Fruit fly (Drosophila melanogaster) whole organism, embryonic: ENCODE data around the gene CG13894.

Source experiments
- CG10267 ChIP-seq: fragments of 200-800 bp; sonication (Bioruptor generic); optimal IDR thresholded peaks from 2 replicates; lab custom pipeline; 2018; ENCODE audit warnings: missing biosample characterization, mild to moderate bottlenecking, missing genetic modification characterization, moderate library complexity
- CG10959 ChIP-seq: fragments of 200-800 bp; sonication (Bioruptor generic); IDR thresholded peaks from 2 replicates; pipeline ENCODE4 v1.3.6; 2022; ENCODE audit warnings: missing biosample characterization, missing genetic modification characterization
- CG11093 ChIP-seq: fragments of 200-800 bp; sonication (Bioruptor generic); IDR thresholded peaks from 3 replicates; pipeline ENCODE4 v1.3.6; 2022; ENCODE audit warnings: missing biosample characterization, missing genetic modification characterization
- CG11398 ChIP-seq: fragments of 200-800 bp; sonication (Bioruptor generic); optimal IDR thresholded peaks from 2 replicates; lab custom pipeline; 2016; ENCODE audit warnings: missing biosample characterization, missing genetic modification characterization
- CG12391 ChIP-seq: fragments of 200-800 bp; sonication (Bioruptor generic); optimal IDR thresholded peaks from 3 replicates; lab custom pipeline; 2018; ENCODE audit warnings: missing biosample characterization, mild to moderate bottlenecking, missing genetic modification characterization, moderate library complexity
- CG12769 ChIP-seq: fragments of 200-800 bp; sonication (Bioruptor generic); optimal IDR thresholded peaks from 2 replicates; lab custom pipeline; 2019; ENCODE audit warnings: missing biosample characterization, mild to moderate bottlenecking, missing genetic modification characterization, moderate library complexity
- CG13123 ChIP-seq: fragments of 200-800 bp; sonication (Bioruptor generic); optimal IDR thresholded peaks from 2 replicates; lab custom pipeline; 2016; ENCODE audit warnings: missing biosample characterization, missing genetic modification characterization
- CG14667 ChIP-seq: fragments of 200-800 bp; sonication (Bioruptor generic); IDR thresholded peaks from 2 replicates; pipeline ENCODE4 v1.3.6; 2022; ENCODE audit warnings: missing biosample characterization, missing genetic modification characterization
- CG1603 ChIP-seq: fragments of 200-800 bp; sonication (Bioruptor generic); optimal IDR thresholded peaks from 2 replicates; lab custom pipeline; 2019; ENCODE audit warnings: missing biosample characterization, mild to moderate bottlenecking, missing genetic modification characterization, moderate library complexity
- CG16863 ChIP-seq: fragments of 200-800 bp; sonication (Bioruptor generic); optimal IDR thresholded peaks from 3 replicates; lab custom pipeline; 2016; ENCODE audit warnings: missing biosample characterization, missing genetic modification characterization
- CG1832 ChIP-seq: fragments of 200-800 bp; sonication (Bioruptor generic); optimal IDR thresholded peaks from 2 replicates; lab custom pipeline; 2017; ENCODE audit warnings: missing biosample characterization, mild to moderate bottlenecking, missing genetic modification characterization, inconsistent platforms
- CG18764 ChIP-seq: fragments of 200-800 bp; sonication (Bioruptor generic); optimal IDR thresholded peaks from 3 replicates; lab custom pipeline; 2016; ENCODE audit warnings: missing biosample characterization, missing genetic modification characterization
- CG2116 ChIP-seq: fragments of 200-800 bp; sonication (Bioruptor generic); optimal IDR thresholded peaks from 3 replicates; lab custom pipeline; 2018; ENCODE audit warnings: missing biosample characterization, mild to moderate bottlenecking, missing genetic modification characterization
- CG2889 ChIP-seq: fragments of 200-800 bp; sonication (Bioruptor generic); IDR thresholded peaks from 3 replicates; pipeline ENCODE4 v1.3.6; 2022; ENCODE audit warnings: missing biosample characterization, missing genetic modification characterization
- CG4328 ChIP-seq: fragments of 200-800 bp; sonication (Bioruptor generic); optimal IDR thresholded peaks from 3 replicates; lab custom pipeline; 2017; ENCODE audit warnings: missing biosample characterization, missing genetic modification reagents, missing genetic modification characterization
- CG4617 ChIP-seq: fragments of 200-800 bp; sonication (Bioruptor generic); optimal IDR thresholded peaks from 3 replicates; lab custom pipeline; 2016; ENCODE audit warnings: missing biosample characterization, missing genetic modification characterization, borderline replicate concordance
- CG6272 ChIP-seq: fragments of 200-800 bp; sonication (Bioruptor generic); IDR thresholded peaks from 2 replicates; pipeline ENCODE4 v1.3.6; 2022; ENCODE audit warnings: missing biosample characterization, missing genetic modification characterization
- CG6689 ChIP-seq: fragments of 200-800 bp; sonication (Bioruptor generic); IDR thresholded peaks from 2 replicates; pipeline ENCODE4 v1.3.6; 2022; ENCODE audit warnings: missing biosample characterization, missing genetic modification characterization
- CG7556 ChIP-seq: fragments of 200-800 bp; sonication (Bioruptor generic); optimal IDR thresholded peaks from 2 replicates; lab custom pipeline; 2017; ENCODE audit warnings: missing biosample characterization, mild to moderate bottlenecking, missing genetic modification characterization
- CG7963 ChIP-seq: fragments of 200-800 bp; sonication (Bioruptor generic); IDR thresholded peaks from 3 replicates; pipeline ENCODE4 v1.3.6; 2022; ENCODE audit warnings: missing biosample characterization, missing genetic modification characterization; ENCODE audit not compliant: partially characterized antibody
- CG8765 ChIP-seq: fragments of 200-800 bp; sonication (Bioruptor generic); IDR thresholded peaks from 2 replicates; pipeline ENCODE4 v1.3.6; 2022; ENCODE audit warnings: missing biosample characterization, missing genetic modification characterization
- CG9437 ChIP-seq: fragments of 200-800 bp; sonication (Bioruptor generic); optimal IDR thresholded peaks from 2 replicates; lab custom pipeline; 2018; ENCODE audit warnings: missing biosample characterization, mild to moderate bottlenecking, missing genetic modification characterization
- CG9727 ChIP-seq: fragments of 200-800 bp; sonication (Bioruptor generic); optimal IDR thresholded peaks from 3 replicates; lab custom pipeline; 2017; ENCODE audit warnings: missing biosample characterization, mild to moderate bottlenecking, missing genetic modification characterization
- D19B ChIP-seq: fragments of 200-800 bp; sonication (Bioruptor generic); optimal IDR thresholded peaks from 2 replicates; lab custom pipeline; 2017; ENCODE audit warnings: missing biosample characterization, mild to moderate bottlenecking, missing genetic modification characterization
- Dref ChIP-seq: fragments of 200-800 bp; sonication (Bioruptor generic); IDR thresholded peaks from 2 replicates; pipeline ENCODE4 v1.3.6; 2022; ENCODE audit warnings: missing biosample characterization, missing genetic modification characterization
- Fer3 ChIP-seq: fragments of 200-800 bp; sonication (Bioruptor generic); optimal IDR thresholded peaks from 2 replicates; lab custom pipeline; 2018; ENCODE audit warnings: missing biosample characterization, mild to moderate bottlenecking, missing genetic modification characterization, moderate library complexity
- Med ChIP-seq: fragments of 200-800 bp; sonication (Bioruptor generic); peaks from one replicate; lab custom pipeline; 2016; ENCODE audit warnings: missing biosample characterization, missing genetic modification characterization, mild to moderate bottlenecking, inconsistent platforms, moderate library complexity
- NFAT ChIP-seq: fragments of 200-800 bp; sonication (Bioruptor generic); IDR thresholded peaks from 2 replicates; pipeline ENCODE4 v1.3.6; 2022; ENCODE audit warnings: missing biosample characterization, missing genetic modification characterization
- Ravus ChIP-seq: fragments of 200-800 bp; sonication (Bioruptor generic); IDR thresholded peaks from 2 replicates; pipeline ENCODE4 v1.3.6; 2022; ENCODE audit warnings: missing biosample characterization, missing genetic modification characterization
- Taf1 ChIP-seq: fragments of 200-800 bp; sonication (Bioruptor generic); IDR thresholded peaks from 2 replicates; pipeline ENCODE4 v1.3.6; 2022; ENCODE audit warnings: missing biosample characterization, missing genetic modification characterization
- Tbp ChIP-seq: fragments of >200 bp; optimal IDR thresholded peaks from 2 replicates; lab custom pipeline; 2018; ENCODE audit warnings: missing biosample characterization, missing genetic modification characterization
- Xrp1 ChIP-seq: fragments of 200-800 bp; sonication (Bioruptor generic); IDR thresholded peaks from 2 replicates; pipeline ENCODE4 v1.3.6; 2022; ENCODE audit warnings: missing biosample characterization, missing genetic modification characterization
- ash1 ChIP-seq: fragments of 200-800 bp; sonication (Bioruptor generic); optimal IDR thresholded peaks from 2 replicates; lab custom pipeline; 2018; ENCODE audit warnings: missing biosample characterization, mild to moderate bottlenecking, missing genetic modification characterization
- bbx ChIP-seq: fragments of 200-800 bp; sonication (Bioruptor generic); IDR thresholded peaks from 2 replicates; pipeline ENCODE4 v1.3.6; 2022; ENCODE audit warnings: missing biosample characterization, missing genetic modification characterization; ENCODE audit not compliant: partially characterized antibody
- br ChIP-seq: fragments of >200 bp; optimal IDR thresholded peaks from 2 replicates; lab custom pipeline; 2017
- caup ChIP-seq: fragments of 200-800 bp; sonication (Bioruptor generic); optimal IDR thresholded peaks from 3 replicates; lab custom pipeline; 2017; ENCODE audit warnings: missing biosample characterization, mild to moderate bottlenecking, missing genetic modification characterization, moderate library complexity; ENCODE audit not compliant: severe bottlenecking
- chm ChIP-seq: fragments of 200-800 bp; sonication (Bioruptor generic); IDR thresholded peaks from 2 replicates; pipeline ENCODE4 v1.3.6; 2022; ENCODE audit warnings: missing biosample characterization, missing genetic modification characterization
- dimm ChIP-seq: fragments of 200-800 bp; sonication (Bioruptor generic); IDR thresholded peaks from 2 replicates; pipeline ENCODE4 v1.3.6; 2022; ENCODE audit warnings: missing biosample characterization, missing genetic modification characterization
- ems ChIP-seq: fragments of 200-800 bp; sonication (Bioruptor generic); optimal IDR thresholded peaks from 3 replicates; lab custom pipeline; 2016; ENCODE audit warnings: missing biosample characterization, missing genetic modification characterization
- gfzf ChIP-seq: fragments of 200-800 bp; sonication (Bioruptor generic); optimal IDR thresholded peaks from 2 replicates; lab custom pipeline; 2016; ENCODE audit warnings: missing biosample characterization, mild to moderate bottlenecking, missing genetic modification characterization, moderate library complexity
- gsb-n ChIP-seq: fragments of 200-800 bp; sonication (Bioruptor generic); optimal IDR thresholded peaks from 3 replicates; lab custom pipeline; 2018; ENCODE audit warnings: missing biosample characterization, mild to moderate bottlenecking, missing genetic modification characterization
- hbn ChIP-seq: fragments of 200-800 bp; sonication (Bioruptor generic); IDR thresholded peaks from 2 replicates; pipeline ENCODE4 v1.3.6; 2022; ENCODE audit warnings: missing biosample characterization, missing genetic modification characterization; ENCODE audit not compliant: partially characterized antibody
- lmd ChIP-seq: fragments of 200-800 bp; sonication (Bioruptor generic); IDR thresholded peaks from 2 replicates; pipeline ENCODE4 v1.3.6; 2022; ENCODE audit warnings: missing biosample characterization, missing genetic modification characterization
- mld ChIP-seq: fragments of 200-800 bp; sonication (Bioruptor generic); IDR thresholded peaks from 3 replicates; pipeline ENCODE4 v1.3.6; 2022; ENCODE audit warnings: missing biosample characterization, missing genetic modification characterization; ENCODE audit not compliant: partially characterized antibody
- onecut ChIP-seq: fragments of 200-800 bp; sonication (Bioruptor generic); IDR thresholded peaks from 2 replicates; pipeline ENCODE4 v1.3.6; 2022; ENCODE audit warnings: missing biosample characterization, missing genetic modification characterization
- pfk ChIP-seq: fragments of 200-800 bp; sonication (Bioruptor generic); optimal IDR thresholded peaks from 2 replicates; lab custom pipeline; 2018; ENCODE audit warnings: missing biosample characterization, mild to moderate bottlenecking, missing genetic modification characterization, moderate library complexity
- phol ChIP-seq: fragments of 200-800 bp; sonication (Bioruptor generic); optimal IDR thresholded peaks from 3 replicates; lab custom pipeline; 2018; ENCODE audit warnings: missing biosample characterization, mild to moderate bottlenecking, missing genetic modification characterization, moderate library complexity
- sob ChIP-seq: fragments of 200-800 bp; sonication (Bioruptor generic); IDR thresholded peaks from 2 replicates; pipeline ENCODE4 v1.3.6; 2022; ENCODE audit warnings: missing biosample characterization, missing genetic modification characterization
- sug ChIP-seq: fragments of 200-800 bp; optimal IDR thresholded peaks from 2 replicates; lab custom pipeline; 2019; ENCODE audit warnings: missing biosample characterization, mild to moderate bottlenecking, missing genetic modification characterization, moderate library complexity
- tx ChIP-seq: fragments of 200-800 bp; sonication (Bioruptor generic); optimal IDR thresholded peaks from 2 replicates; lab custom pipeline; 2016; ENCODE audit warnings: missing biosample characterization, missing genetic modification characterization

Gene CG13894

dm6 chr3L:696404-697054 is 2.4 kb downstream of the CG13894 start (continued):
- TF ChIP-seq gsb-n (tag; lab: Kevin White, UChicago) = peak; percentile 97
- no peak for TF ChIP-seq br (lab: Kevin White, UChicago)
- TF ChIP-seq Ravus (GFP tag; lab: Robert Waterston, UW) = peak; percentile 80
- TF ChIP-seq gfzf (GFP tag; lab: Kevin White, UChicago) = no peak
- TF ChIP-seq Xrp1 (GFP tag; lab: Robert Waterston, UW) = peak; percentile 99
- peak; percentile 93 for TF ChIP-seq CG14667 (GFP tag; lab: Robert Waterston, UW)
- peak; percentile 98 for TF ChIP-seq CG9727 (GFP tag; lab: Kevin White, UChicago)
- TF ChIP-seq Taf1 (GFP tag; lab: Robert Waterston, UW) = peak; percentile 90
- peak; percentile 80 for TF ChIP-seq CG4617
- peak; percentile 88 for TF ChIP-seq CG13123 (GFP tag; lab: Kevin White, UChicago)
- TF ChIP-seq sob (GFP tag; lab: Robert Waterston, UW) = peak; percentile 95
- TF ChIP-seq CG12769 (tag; lab: Kevin White, UChicago) = peak; percentile 91
- peak; percentile 26 for TF ChIP-seq tx (GFP tag; lab: Kevin White, UChicago)
- peak; percentile 95 for TF ChIP-seq Med (GFP tag; lab: Kevin White, UChicago)
- TF ChIP-seq bbx (GFP tag; lab: Robert Waterston, UW) = no peak
- TF ChIP-seq lmd (GFP tag; lab: Robert Waterston, UW) = peak; percentile 95
- TF ChIP-seq CG11398 (GFP tag; lab: Kevin White, UChicago) = peak; percentile 47
- peak; percentile 96 for TF ChIP-seq CG6689
- peak; percentile 46 for TF ChIP-seq ash1 (GFP tag; lab: Kevin White, UChicago)
- peak; percentile 91 for TF ChIP-seq CG6272
- TF ChIP-seq CG7963 (GFP tag; lab: Robert Waterston, UW) = no peak
- no peak for TF ChIP-seq Tbp (GFP tag; lab: Kevin White, UChicago)
- TF ChIP-seq NFAT = peak; percentile 89
- TF ChIP-seq CG2116 = peak; percentile 74
- peak; percentile 97 for TF ChIP-seq CG12391 (tag; lab: Kevin White, UChicago)
- no peak for TF ChIP-seq pfk (GFP tag; lab: Kevin White, UChicago)
- TF ChIP-seq ems (GFP tag; lab: Kevin White, UChicago) = peak; percentile 92
- peak; percentile 80 for TF ChIP-seq CG1603
- TF ChIP-seq mld (GFP tag; lab: Robert Waterston, UW) = no peak
- TF ChIP-seq CG10267 (tag; lab: Kevin White, UChicago) = peak; percentile 94
- TF ChIP-seq CG10959 (GFP tag; lab: Robert Waterston, UW) = peak; percentile 97
- TF ChIP-seq CG16863 = peak; percentile 65
- TF ChIP-seq dimm (GFP tag; lab: Robert Waterston, UW) = peak; percentile 81
- TF ChIP-seq CG4328 (GFP tag; lab: Kevin White, UChicago) = peak; percentile 74
- TF ChIP-seq CG2889 (GFP tag; lab: Robert Waterston, UW) = peak; percentile 89
- peak; percentile 87 for TF ChIP-seq CG18764 (GFP tag; lab: Kevin White, UChicago)
- peak; percentile 87 for TF ChIP-seq CG9437 (GFP tag; lab: Kevin White, UChicago)
- TF ChIP-seq Dref = no peak
- no peak for TF ChIP-seq CG1832 (GFP tag; lab: Kevin White, UChicago)
- peak; percentile 93 for TF ChIP-seq CG11093 (GFP tag; lab: Robert Waterston, UW)
- peak; percentile 96 for TF ChIP-seq CG8765 (GFP tag; lab: Robert Waterston, UW)
- TF ChIP-seq sug (tag; lab: Kevin White, UChicago) = peak; percentile 78
- TF ChIP-seq CG7556 (GFP tag; lab: Kevin White, UChicago) = peak; percentile 96
- TF ChIP-seq D19B (GFP tag; lab: Kevin White, UChicago) = peak; percentile 87
- TF ChIP-seq Fer3 (tag; lab: Kevin White, UChicago) = peak; percentile 96
- TF ChIP-seq caup (GFP tag; lab: Kevin White, UChicago) = peak; percentile 96
- TF ChIP-seq onecut (GFP tag; lab: Robert Waterston, UW) = peak; percentile 95
- no peak for TF ChIP-seq hbn
- peak; percentile 96 for TF ChIP-seq phol (tag; lab: Kevin White, UChicago)
- peak; percentile 96 for TF ChIP-seq chm (GFP tag; lab: Robert Waterston, UW)
